Worm (Caenorhabditis elegans): ENCODE data around the gene ZC239.3.
"Not testable (repeated sequence)": the region's sequence is repeated elsewhere in the genome, so short reads cannot be mapped to it uniquely, and the experiment has no call there.

ZC239.3 gene

ce11 chrII:3189038-3189437, 26.8 kb upstream of the ZC239.3 start, which contains the start of gene Y27F2A.11:
Gene Y27F2A.11, plus strand, starts transcription at chrII:3189338.
- TF ChIP-seq D1046.2 (GFP tag; IDR thresholded peaks at IDR 0.05); pqm-1 (tag; optimal IDR thresholded peaks at IDR 0.05); gei-8 (GFP tag; optimal IDR thresholded peaks at IDR 0.05): not testable (repeated sequence)

DNA sequence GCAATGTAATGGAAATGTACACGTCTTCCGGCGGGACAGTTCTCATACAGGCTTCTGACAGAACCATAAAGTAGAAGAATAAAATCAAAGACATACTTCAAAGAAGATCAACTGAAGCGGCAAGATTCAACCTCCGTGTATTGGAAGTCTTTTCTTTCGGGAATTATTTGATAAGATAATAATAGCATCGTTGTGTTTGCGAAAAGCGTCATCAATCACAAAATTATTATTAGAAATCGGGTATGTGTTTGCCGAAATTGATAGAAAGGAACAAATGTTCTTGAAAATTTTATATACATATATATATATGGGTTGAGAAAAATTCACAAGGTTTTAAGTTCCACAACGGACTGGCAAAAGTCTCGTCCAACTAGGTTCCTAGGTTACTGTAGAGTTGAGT, 24.3 kb upstream of the ZC239.3 start, which contains the start of gene Y27F2A.9:
Y27F2A.9 (minus strand) TSS at position 101 of the 400 bp plus-strand sequence.
- TF ChIP-seq hmg-1.1 (GFP tag; IDR thresholded peaks at IDR 0.05); pha-4 (GFP tag; IDR thresholded peaks at IDR 0.05); pha-4 (tag; optimal IDR thresholded peaks at IDR 0.05); ceh-82 (tag; optimal IDR thresholded peaks at IDR 0.05): not testable (repeated sequence)

DNA sequence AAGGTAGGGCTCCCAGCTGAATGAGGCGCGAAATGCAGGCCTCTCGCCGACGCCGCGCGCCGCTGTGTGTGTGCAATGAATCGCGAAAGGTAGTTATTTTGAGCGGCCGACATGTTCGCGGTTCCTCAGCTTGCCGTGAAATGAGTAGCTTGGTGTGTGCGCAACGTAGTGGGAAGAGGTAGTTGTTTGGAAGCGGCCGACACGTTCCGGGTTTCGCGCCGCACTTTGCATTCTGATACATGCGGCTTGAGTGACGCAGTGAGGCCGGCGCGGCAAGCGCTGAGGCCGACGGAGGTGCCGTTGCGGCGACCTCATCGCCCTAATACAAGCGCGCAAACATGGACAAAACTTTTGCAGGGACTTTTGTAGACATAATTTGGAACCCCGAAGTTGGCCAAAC, 20.1 kb upstream of the ZC239.3 start:
- TF ChIP-seq skn-1 (tag; optimal IDR thresholded peaks at IDR 0.05) (no peak), spr-3 (GFP tag; optimal IDR thresholded peaks at IDR 0.05) (no peak), nhr-11 (tag; optimal IDR thresholded peaks at IDR 0.05) (no peak), set-16 (GFP tag; IDR thresholded peaks at IDR 0.05) (peak; percentile 79)

DNA sequence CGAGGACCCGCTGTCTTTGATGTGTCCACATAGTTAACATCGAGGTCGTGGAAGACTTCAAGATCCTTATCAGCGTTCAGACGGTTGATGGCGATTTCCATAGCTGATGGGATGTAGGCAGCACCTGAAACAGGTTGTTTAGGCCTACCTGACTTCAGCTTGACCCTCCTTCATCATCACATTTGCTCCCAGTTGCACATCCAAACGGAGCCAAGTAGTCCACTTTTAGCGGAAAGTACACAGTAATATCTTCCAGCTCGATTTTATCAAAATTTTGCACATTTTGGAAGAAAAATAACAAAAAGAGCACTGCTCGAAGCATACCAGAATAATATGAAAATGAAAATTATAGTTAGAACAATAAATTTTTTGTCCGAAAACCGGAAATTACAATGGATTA, 18.9 kb upstream of the ZC239.3 start, which contains the start of gene gcy-15:
gcy-15 (minus strand) TSS at position 101 of the 400 bp plus-strand sequence.
- TF ChIP-seq nhr-41 (GFP tag; IDR thresholded peaks at IDR 0.05) (no peak), daf-8 (GFP tag; IDR thresholded peaks at IDR 0.05) (no peak)

DNA sequence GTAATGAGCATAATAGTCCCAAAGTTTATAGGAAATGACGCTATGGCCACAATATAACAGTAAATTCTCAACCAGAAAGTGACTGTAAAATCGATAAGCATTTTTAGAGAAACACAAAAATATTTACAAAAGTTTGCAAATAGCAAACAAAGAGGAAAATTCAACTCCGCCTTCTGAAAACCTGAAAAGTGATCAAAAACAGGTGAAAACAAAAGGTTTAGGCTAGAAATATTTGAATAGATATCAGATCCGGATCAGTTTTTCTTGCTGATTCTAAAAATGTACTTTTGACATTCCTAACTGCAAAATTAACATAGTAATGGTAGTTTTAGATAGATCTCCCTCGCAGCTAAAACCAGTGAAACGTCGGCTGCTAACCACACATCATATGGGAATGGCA, 16.9 kb upstream of the ZC239.3 start, which contains the start of gene sri-51:
sri-51 (minus strand) TSS at position 101 of the 400 bp plus-strand sequence.
- TF ChIP-seq unc-62 (GFP tag; optimal IDR thresholded peaks at IDR 0.05 in 1 of 2) (peak in 1 of 2 experiments; percentile 84), unc-62 (tag; optimal IDR thresholded peaks at IDR 0.05) (no peak), tag-97 (GFP tag; IDR thresholded peaks at IDR 0.05) (no peak), R02D3.7 (tag; optimal IDR thresholded peaks at IDR 0.05) (no peak)

- TF ChIP-seq F37D6.2 (tag; optimal IDR thresholded peaks at IDR 0.05); rbr-2 (tag; optimal IDR thresholded peaks at IDR 0.05); vab-7 (GFP tag; IDR thresholded peaks at IDR 0.05): not testable (repeated sequence)
Measured at ce11 chrII:3201242-3201641, 14.6 kb upstream of the ZC239.3 start, which contains the start of gene sri-48. Gene sri-48, minus strand, starts transcription at chrII:3201342.

- TF ChIP-seq daf-16 (GFP tag; optimal IDR thresholded peaks at IDR 0.05): no peak
- TF ChIP-seq daf-16 (tag; optimal IDR thresholded peaks at IDR 0.05): no peak
- no peak for TF ChIP-seq lir-3 (tag; optimal IDR thresholded peaks at IDR 0.05)
- no peak for TF ChIP-seq ceh-32 (tag; optimal IDR thresholded peaks at IDR 0.05; ENCODE audit: poor library complexity)
- no peak for TF ChIP-seq sdz-12 (GFP tag; optimal IDR thresholded peaks at IDR 0.05)
- no peak for TF ChIP-seq nhr-6 (tag; optimal IDR thresholded peaks at IDR 0.05)
- no peak for TF ChIP-seq hlh-30 (tag; optimal IDR thresholded peaks at IDR 0.05; ENCODE audit: insufficient read depth)
- TF ChIP-seq mdt-29 (GFP tag; IDR thresholded peaks at IDR 0.05): no peak
- TF ChIP-seq mxl-3 (GFP tag; optimal IDR thresholded peaks at IDR 0.05): no peak
- no peak for TF ChIP-seq jun-1 (tag; optimal IDR thresholded peaks at IDR 0.05)
- no peak for TF ChIP-seq spr-3 (GFP tag; optimal IDR thresholded peaks at IDR 0.05)
- TF ChIP-seq hlh-11 (tag; optimal IDR thresholded peaks at IDR 0.05): no peak
- no peak for TF ChIP-seq nhr-237 (tag; optimal IDR thresholded peaks at IDR 0.05)
- TF ChIP-seq hif-1 (tag; optimal IDR thresholded peaks at IDR 0.05): no peak
Measured at ce11 chrII:3202519-3202918, 13.3 kb upstream of the ZC239.3 start, which contains the start of gene sri-53. Gene sri-53, minus strand, starts transcription at chrII:3202619.

Measured in whole organism, L4 larva.